Worm (Caenorhabditis elegans) whole organism, L3 larva: ENCODE results near the gene Y75B12A.2.
A peak's percentile ranks its signal among the peaks of the same experiment; 100 is the strongest.

Experiments used
- R02D3.7 ChIP-seq: fragments of 150-350 bp; optimal IDR thresholded peaks from 2 replicates; lab custom pipeline; 2014; ENCODE audit warnings: missing biosample characterization, missing genetic modification characterization
- ZK546.5 ChIP-seq: sonication (generic microtip); optimal IDR thresholded peaks from 2 replicates; lab custom pipeline; 2017; ENCODE audit warnings: missing biosample characterization, missing genetic modification characterization
- ceh-16 ChIP-seq: sonication (generic microtip); optimal IDR thresholded peaks from 2 replicates; lab custom pipeline; 2017; ENCODE audit warnings: missing biosample characterization, missing genetic modification characterization
- ceh-28 ChIP-seq: fragments of 150-350 bp; optimal IDR thresholded peaks from 2 replicates; lab custom pipeline; 2014; ENCODE audit warnings: missing biosample characterization, missing genetic modification reagents, missing genetic modification characterization
- ceh-82 ChIP-seq: fragments of 150-350 bp; optimal IDR thresholded peaks from 2 replicates; lab custom pipeline; 2014; ENCODE audit warnings: missing biosample characterization, missing genetic modification characterization
- egl-27 ChIP-seq: sonication (generic microtip); optimal IDR thresholded peaks from 4 replicates; lab custom pipeline; 2017; ENCODE audit warnings: missing biosample characterization, missing genetic modification reagents, missing genetic modification characterization
- egl-5 ChIP-seq: fragments of 150-350 bp; optimal IDR thresholded peaks from 2 replicates; lab custom pipeline; 2017; ENCODE audit warnings: missing biosample characterization, missing genetic modification reagents, missing genetic modification characterization, inconsistent platforms
- elt-2 ChIP-seq: sonication (generic microtip); optimal IDR thresholded peaks from 2 replicates; lab custom pipeline; 2016; ENCODE audit warnings: missing genetic modification reagents, mild to moderate bottlenecking, missing genetic modification characterization, missing compliant biosample characterization
- elt-3 ChIP-seq, 3 experiments: fragments of 150-350 bp in 1 of 3; sonication (generic microtip) in 2 of 3; optimal IDR thresholded peaks; 2 replicates in 2 of 3; 4 replicates in 1 of 3; lab custom pipeline; 2014 to 2017; ENCODE audit warnings: missing biosample characterization in 3 of 3, missing genetic modification characterization in 3 of 3
- eor-1 ChIP-seq, 2 experiments: fragments of 150-350 bp; optimal IDR thresholded peaks; 2 replicates each; lab custom pipeline; 2014 to 2018; ENCODE audit warnings: missing biosample characterization in 2 of 2, missing genetic modification characterization in 2 of 2
- fkh-2 ChIP-seq: fragments of 150-350 bp; optimal IDR thresholded peaks from 2 replicates; lab custom pipeline; 2014; ENCODE audit warnings: missing biosample characterization, missing genetic modification reagents, missing genetic modification characterization
- fos-1 ChIP-seq: fragments of 150-350 bp; optimal IDR thresholded peaks from 2 replicates; lab custom pipeline; 2014; ENCODE audit warnings: missing biosample characterization, missing genetic modification characterization
- hmg-11 ChIP-seq: sonication (generic microtip); optimal IDR thresholded peaks from 2 replicates; lab custom pipeline; 2016; ENCODE audit warnings: missing genetic modification characterization, missing compliant biosample characterization
- jun-1 ChIP-seq: fragments of 150-350 bp; optimal IDR thresholded peaks from 2 replicates; lab custom pipeline; 2014; ENCODE audit warnings: missing biosample characterization, missing genetic modification reagents, missing genetic modification characterization
- lin-15B ChIP-seq: fragments of 150-350 bp; optimal IDR thresholded peaks from 2 replicates; lab custom pipeline; 2014; ENCODE audit warnings: missing biosample characterization, missing genetic modification characterization
- mdl-1 ChIP-seq: fragments of 150-350 bp; optimal IDR thresholded peaks from 2 replicates; lab custom pipeline; 2014; ENCODE audit warnings: missing biosample characterization, missing genetic modification characterization
- mml-1 ChIP-seq: fragments of 150-350 bp; sonication (generic microtip); optimal IDR thresholded peaks from 3 replicates; lab custom pipeline; 2014; ENCODE audit warnings: missing biosample characterization, missing genetic modification characterization
- nfya-1 ChIP-seq: sonication (generic microtip); optimal IDR thresholded peaks from 2 replicates; lab custom pipeline; 2017; ENCODE audit warnings: missing genetic modification characterization, mild to moderate bottlenecking, missing compliant biosample characterization, antibody characterized with exemption, moderate library complexity; ENCODE audit not compliant: insufficient read depth
- nhr-12 ChIP-seq: fragments of 150-350 bp; optimal IDR thresholded peaks from 2 replicates; lab custom pipeline; 2014; ENCODE audit warnings: missing biosample characterization, missing genetic modification characterization
- nhr-23 ChIP-seq: fragments of 150-350 bp; optimal IDR thresholded peaks from 2 replicates; lab custom pipeline; 2014; ENCODE audit warnings: missing biosample characterization, missing genetic modification reagents, missing genetic modification characterization
- nhr-237 ChIP-seq: fragments of 150-350 bp; optimal IDR thresholded peaks from 2 replicates; lab custom pipeline; 2014; ENCODE audit warnings: missing biosample characterization, missing genetic modification characterization
- nhr-25 ChIP-seq: sonication (generic microtip); optimal IDR thresholded peaks from 2 replicates; lab custom pipeline; 2017; ENCODE audit warnings: missing biosample characterization, missing genetic modification characterization
- nhr-28 ChIP-seq: fragments of 150-350 bp; optimal IDR thresholded peaks from 2 replicates; lab custom pipeline; 2014; ENCODE audit warnings: missing biosample characterization, missing genetic modification characterization
- nhr-67 ChIP-seq: fragments of 150-350 bp; optimal IDR thresholded peaks from 2 replicates; lab custom pipeline; 2014; ENCODE audit warnings: missing biosample characterization, missing genetic modification characterization
- nhr-76 ChIP-seq: fragments of 150-350 bp; sonication (generic microtip); optimal IDR thresholded peaks from 5 replicates; lab custom pipeline; 2014; ENCODE audit warnings: missing biosample characterization, missing genetic modification characterization
- nhr-77 ChIP-seq: fragments of 150-350 bp; optimal IDR thresholded peaks from 2 replicates; lab custom pipeline; 2014; ENCODE audit warnings: missing biosample characterization, missing genetic modification characterization
- pha-4 ChIP-seq: fragments of 150-350 bp; optimal IDR thresholded peaks from 2 replicates; lab custom pipeline; 2014; ENCODE audit warnings: missing biosample characterization, missing genetic modification reagents, missing genetic modification characterization
- pqm-1 ChIP-seq: fragments of 150-350 bp; optimal IDR thresholded peaks from 2 replicates; lab custom pipeline; 2017; ENCODE audit warnings: missing biosample characterization, missing genetic modification characterization, inconsistent platforms
- sea-2 ChIP-seq: fragments of 150-350 bp; sonication (generic microtip); optimal IDR thresholded peaks from 4 replicates; lab custom pipeline; 2014; ENCODE audit warnings: missing biosample characterization, missing genetic modification reagents, missing genetic modification characterization
- skn-1 ChIP-seq: fragments of 150-350 bp; optimal IDR thresholded peaks from 2 replicates; lab custom pipeline; 2014; ENCODE audit warnings: missing biosample characterization, missing genetic modification characterization
- snpc-4 ChIP-seq: fragments of 150-350 bp; optimal IDR thresholded peaks from 2 replicates; lab custom pipeline; 2014; ENCODE audit warnings: missing biosample characterization, missing genetic modification characterization
- unc-39 ChIP-seq: sonication (generic microtip); optimal IDR thresholded peaks from 4 replicates; lab custom pipeline; 2017; ENCODE audit warnings: missing biosample characterization, missing genetic modification characterization
- zag-1 ChIP-seq: fragments of 150-350 bp; optimal IDR thresholded peaks from 2 replicates; lab custom pipeline; 2014; ENCODE audit warnings: missing biosample characterization, missing genetic modification characterization
- ztf-11 ChIP-seq: fragments of 150-350 bp; optimal IDR thresholded peaks from 2 replicates; lab custom pipeline; 2014; ENCODE audit warnings: missing biosample characterization, missing genetic modification characterization
- ztf-4 ChIP-seq: fragments of 150-350 bp; optimal IDR thresholded peaks from 2 replicates; lab custom pipeline; 2014; ENCODE audit warnings: missing biosample characterization, missing genetic modification characterization

Y75B12A.2 gene

DNA sequence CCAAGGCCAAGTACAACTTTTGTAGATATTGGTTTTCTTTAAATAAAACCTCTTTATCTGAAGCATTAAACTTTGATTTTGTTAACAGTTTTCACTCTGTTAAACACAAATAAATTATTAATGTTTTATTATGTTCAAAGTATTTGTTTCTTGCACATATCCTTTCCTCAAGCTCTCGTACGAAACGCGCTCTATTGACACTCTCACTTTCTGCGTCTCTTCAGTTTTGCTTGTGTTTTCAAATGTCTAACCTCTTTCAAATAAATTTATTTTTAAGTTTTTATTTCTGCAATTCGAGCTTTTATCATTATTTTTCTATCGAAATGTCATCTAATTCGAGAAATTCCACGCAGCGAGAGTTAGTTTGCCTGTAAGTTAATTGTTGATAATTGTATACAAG is 34.4 kb downstream of the Y75B12A.2 start, which contains the start of gene K08F9.4 (continued):
- peak; percentile 92 for TF ChIP-seq nhr-23
- no peak for TF ChIP-seq eor-1 (tag; optimal IDR thresholded peaks at IDR 0.05; lab: Kevin White, UChicago)
- TF ChIP-seq elt-2, result peak; percentile 7
- no peak for TF ChIP-seq nhr-76 (tag; lab: Kevin White, UChicago)
- no peak for TF ChIP-seq mml-1 (tag; lab: Kevin White, UChicago)
- no peak for TF ChIP-seq unc-39
- TF ChIP-seq nhr-28 (tag; lab: Kevin White, UChicago), result no peak
- TF ChIP-seq ceh-82 (tag; lab: Kevin White, UChicago), result no peak
- no peak for TF ChIP-seq ZK546.5 (tag; lab: Kevin White, UChicago)
- no peak for TF ChIP-seq skn-1 (tag; lab: Kevin White, UChicago)
- peak; percentile 71 for TF ChIP-seq snpc-4 (tag; lab: Kevin White, UChicago)

DNA sequence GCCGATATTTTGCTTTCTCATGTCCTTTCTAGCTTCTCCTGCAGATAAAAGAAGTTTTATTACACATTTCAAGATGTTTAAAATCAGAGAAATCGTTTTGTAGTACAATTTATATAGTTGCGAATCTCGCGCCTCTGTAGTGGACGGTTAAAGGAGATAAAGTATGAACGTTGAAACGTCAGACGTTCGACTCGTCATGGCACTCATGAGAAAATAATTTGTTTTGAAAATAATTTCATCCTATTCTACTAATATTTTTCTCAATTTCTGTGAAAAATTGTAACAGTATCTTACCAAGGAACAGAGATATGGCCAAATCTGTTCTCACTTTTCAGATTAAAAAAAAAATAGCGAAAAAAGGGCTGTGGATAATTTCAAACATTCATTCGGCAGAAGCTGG is 38.4 kb downstream of the Y75B12A.2 start, which contains the start of gene T09F5.20:
Gene T09F5.20 (minus strand): TSS at position 101 of the 400 bp plus-strand sequence.
- TF ChIP-seq hmg-11 (tag; lab: Kevin White, UChicago) (no peak), fos-1 (no peak), nhr-67 (no peak), sea-2 (GFP tag; lab: Kevin White, UChicago) (no peak), ztf-4 (tag; lab: Kevin White, UChicago) (no peak), nhr-25 (tag; lab: Kevin White, UChicago) (no peak), nhr-77 (tag; lab: Kevin White, UChicago) (no peak), egl-27 (tag; lab: Kevin White, UChicago) (no peak), R02D3.7 (tag; lab: Kevin White, UChicago) (no peak), nhr-237 (tag; lab: Kevin White, UChicago) (no peak), nhr-23 (no peak), lin-15B (tag; lab: Kevin White, UChicago) (no peak), unc-39 (no peak), fkh-2 (tag; lab: Kevin White, UChicago) (no peak)
- TF ChIP-seq, all 47 proteins: peak for 0

DNA sequence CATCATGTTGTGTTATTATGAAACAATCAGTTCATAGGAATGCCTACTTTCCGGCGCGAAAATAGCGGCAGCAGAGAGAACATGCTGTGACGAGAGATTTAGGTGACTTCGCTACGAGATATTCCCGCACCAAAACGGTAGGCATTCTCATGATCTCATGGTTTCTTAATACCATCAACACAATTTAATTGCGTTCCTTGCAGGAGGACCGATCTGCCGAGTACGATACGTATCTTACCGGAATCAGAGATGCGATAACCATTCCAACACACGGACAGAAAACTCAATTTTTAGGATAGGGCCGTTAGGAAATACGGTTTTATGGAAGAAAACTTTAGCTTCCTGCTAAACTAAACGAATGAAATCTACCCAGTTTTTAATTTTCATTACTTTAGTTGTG is 39.4 kb downstream of the Y75B12A.2 start, which contains the start of gene T09F5.1:
Gene T09F5.1 (plus strand): TSS at position 301 of the 400 bp plus-strand sequence.
- TF ChIP-seq ceh-16 (tag; lab: Kevin White, UChicago) (no peak), snpc-4 (tag; lab: Kevin White, UChicago) (no peak), mdl-1 (tag; lab: Kevin White, UChicago) (no peak), skn-1 (tag; lab: Kevin White, UChicago) (no peak), ztf-4 (tag; lab: Kevin White, UChicago) (no peak), hmg-11 (tag; lab: Kevin White, UChicago) (no peak), zag-1 (tag; lab: Kevin White, UChicago) (no peak), sea-2 (GFP tag; lab: Kevin White, UChicago) (no peak), ceh-28 (tag; lab: Kevin White, UChicago) (no peak), nhr-76 (tag; lab: Kevin White, UChicago) (no peak), nhr-67 (no peak), pqm-1 (tag; lab: Kevin White, UChicago) (no peak), ztf-11 (no peak), jun-1 (tag; lab: Kevin White, UChicago) (no peak), nhr-237 (tag; lab: Kevin White, UChicago) (no peak), nhr-23 (no peak), unc-39 (no peak), elt-3 (tag; optimal IDR thresholded peaks at IDR 0.05; lab: Kevin White, UChicago) (no peak), egl-5 (tag; lab: Kevin White, UChicago) (no peak), pha-4 (no peak)

DNA sequence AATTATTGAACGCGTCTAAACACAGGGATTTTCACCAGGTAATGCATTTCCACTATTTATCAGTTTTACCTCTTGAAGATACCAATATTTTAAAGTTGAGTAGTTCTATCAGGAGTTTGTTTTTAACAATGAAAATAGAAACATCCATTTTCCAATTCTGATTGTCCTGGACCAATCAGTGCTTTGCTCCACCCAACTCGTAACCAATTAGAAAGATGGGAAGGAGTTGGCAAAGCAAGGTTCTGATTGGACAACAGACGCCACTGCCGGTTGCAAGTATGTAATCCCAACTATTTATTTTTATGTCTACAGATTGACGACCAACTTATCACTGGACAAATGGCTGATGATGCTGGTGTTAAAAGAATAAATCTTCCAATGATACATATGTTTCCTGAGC is 40.8 kb downstream of the Y75B12A.2 start:
- TF ChIP-seq nfya-1 (tag; lab: Kevin White, UChicago) (peak; percentile 58), egl-27 (tag; lab: Kevin White, UChicago) (no peak), elt-3 (tag; optimal IDR thresholded peaks at IDR 0.05; lab: Kevin White, UChicago) (no peak), nhr-12 (tag; lab: Kevin White, UChicago) (no peak), sea-2 (GFP tag; lab: Kevin White, UChicago) (no peak), R02D3.7 (tag; lab: Kevin White, UChicago) (no peak)
